Worm (Caenorhabditis elegans) whole organism, young adult: Measurements from ENCODE around the gene W06G6.2.

Source experiments
- D2030.7 ChIP-seq: fragments of 200-800 bp; sonication (Bioruptor generic); IDR thresholded peaks from 2 replicates; pipeline ENCODE4 v1.3.6; 2022; ENCODE audit warnings: missing genetic modification reagents, missing genetic modification characterization, missing compliant biosample characterization
- F10E7.11 ChIP-seq: sonication (generic microtip); optimal IDR thresholded peaks from 2 replicates; lab custom pipeline; 2017; ENCODE audit warnings: mild to moderate bottlenecking, missing genetic modification characterization, moderate library complexity, missing compliant biosample characterization
- F49E8.2 ChIP-seq: sonication (generic microtip); optimal IDR thresholded peaks from 3 replicates; lab custom pipeline; 2017; ENCODE audit warnings: missing genetic modification characterization, mild to moderate bottlenecking, missing compliant biosample characterization, antibody characterized with exemption, moderate library complexity; ENCODE audit not compliant: insufficient read depth
- F57A8.1 ChIP-seq: fragments of 200-800 bp; sonication (Bioruptor generic); optimal IDR thresholded peaks from 2 replicates; lab custom pipeline; 2018; ENCODE audit warnings: mild to moderate bottlenecking, missing genetic modification characterization, moderate library complexity, missing compliant biosample characterization
- Y53F4B.3 ChIP-seq: fragments of 200-800 bp; sonication (Bioruptor generic); IDR thresholded peaks from 2 replicates; pipeline ENCODE4 v1.3.6; 2022; ENCODE audit warnings: missing genetic modification reagents, missing genetic modification characterization, missing compliant biosample characterization
- Y56A3A.18 ChIP-seq: fragments of 200-800 bp; sonication (Bioruptor generic); IDR thresholded peaks from 2 replicates; pipeline ENCODE4 v1.3.6; 2022; ENCODE audit warnings: missing genetic modification reagents, missing genetic modification characterization, missing compliant biosample characterization
- akir-1 ChIP-seq: fragments of 200-800 bp; sonication (Bioruptor generic); optimal IDR thresholded peaks from 2 replicates; lab custom pipeline; 2018; ENCODE audit warnings: mild to moderate bottlenecking, missing genetic modification characterization, moderate library complexity, missing compliant biosample characterization
- atf-7 ChIP-seq: sonication (generic microtip); optimal IDR thresholded peaks from 2 replicates; lab custom pipeline; 2017; ENCODE audit warnings: mild to moderate bottlenecking, missing genetic modification characterization, missing compliant biosample characterization
- cebp-2 ChIP-seq: fragments of 200-800 bp; sonication (Bioruptor generic); IDR thresholded peaks from 2 replicates; pipeline ENCODE4 v1.3.6; 2022; ENCODE audit warnings: missing genetic modification characterization, missing compliant biosample characterization
- ceh-100 ChIP-seq: fragments of 200-800 bp; sonication (Bioruptor generic); IDR thresholded peaks from 2 replicates; pipeline ENCODE4 v1.3.6; 2022; ENCODE audit warnings: missing genetic modification reagents, missing genetic modification characterization, missing compliant biosample characterization
- ceh-91 ChIP-seq: fragments of 200-800 bp; sonication (Bioruptor generic); IDR thresholded peaks from 2 replicates; pipeline ENCODE4 v1.3.6; 2022; ENCODE audit warnings: missing genetic modification reagents, missing genetic modification characterization, missing compliant biosample characterization
- die-1 ChIP-seq: sonication (generic microtip); optimal IDR thresholded peaks from 2 replicates; lab custom pipeline; 2016; ENCODE audit warnings: missing genotype, mild to moderate bottlenecking, missing genetic modification characterization, missing compliant biosample characterization
- dox-1 ChIP-seq: fragments of 200-800 bp; sonication (Bioruptor generic); IDR thresholded peaks from 2 replicates; pipeline ENCODE4 v1.3.6; 2022; ENCODE audit warnings: missing genetic modification reagents, missing genetic modification characterization, missing compliant biosample characterization
- dpff-1 ChIP-seq: sonication (generic microtip); optimal IDR thresholded peaks from 2 replicates; lab custom pipeline; 2017; ENCODE audit warnings: mild to moderate bottlenecking, missing genetic modification characterization, missing compliant biosample characterization
- egl-44 ChIP-seq: fragments of 200-800 bp; sonication (Bioruptor generic); IDR thresholded peaks from 2 replicates; pipeline ENCODE4 v1.3.6; 2022; ENCODE audit warnings: missing genetic modification reagents, missing genetic modification characterization, missing compliant biosample characterization
- ekl-4 ChIP-seq: fragments of 200-800 bp; sonication (Bioruptor generic); IDR thresholded peaks from 2 replicates; pipeline ENCODE4 v1.3.6; 2022; ENCODE audit warnings: missing genetic modification reagents, missing genetic modification characterization, missing compliant biosample characterization
- him-1 ChIP-seq: sonication (generic microtip); optimal IDR thresholded peaks from 2 replicates; lab custom pipeline; 2016; ENCODE audit warnings: missing genotype, missing genetic modification reagents, missing genetic modification characterization, missing compliant biosample characterization
- hmg-20 ChIP-seq: fragments of 200-800 bp; sonication (Bioruptor generic); IDR thresholded peaks from 2 replicates; pipeline ENCODE4 v1.3.6; 2022; ENCODE audit warnings: missing genetic modification reagents, missing genetic modification characterization, missing compliant biosample characterization
- let-526 ChIP-seq: fragments of 200-800 bp; sonication (Bioruptor generic); IDR thresholded peaks from 2 replicates; pipeline ENCODE4 v1.3.6; 2022; ENCODE audit warnings: missing genetic modification reagents, missing genetic modification characterization, missing compliant biosample characterization
- lin-26 ChIP-seq: fragments of 200-800 bp; sonication (Bioruptor generic); IDR thresholded peaks from 2 replicates; pipeline ENCODE4 v1.3.6; 2022; ENCODE audit warnings: missing genetic modification reagents, missing genetic modification characterization, missing compliant biosample characterization
- lsl-1 ChIP-seq: fragments of 200-800 bp; sonication (Bioruptor generic); optimal IDR thresholded peaks from 2 replicates; lab custom pipeline; 2018; ENCODE audit warnings: mild to moderate bottlenecking, missing genetic modification characterization, moderate library complexity, missing compliant biosample characterization
- mel-28 ChIP-seq: sonication (generic microtip); optimal IDR thresholded peaks from 2 replicates; lab custom pipeline; 2016; ENCODE audit warnings: borderline replicate concordance, mild to moderate bottlenecking, missing genetic modification characterization, missing compliant biosample characterization
- mes-4 ChIP-seq: sonication (generic microtip); optimal IDR thresholded peaks from 2 replicates; lab custom pipeline; 2016; ENCODE audit warnings: missing genotype, missing genetic modification characterization, missing compliant biosample characterization
- nhr-179 ChIP-seq: sonication (generic microtip); optimal IDR thresholded peaks from 2 replicates; lab custom pipeline; 2016; ENCODE audit warnings: mild to moderate bottlenecking, missing genetic modification characterization, missing compliant biosample characterization
- nhr-27 ChIP-seq: fragments of 200-800 bp; sonication (Bioruptor generic); optimal IDR thresholded peaks from 2 replicates; lab custom pipeline; 2018; ENCODE audit warnings: mild to moderate bottlenecking, missing genetic modification characterization, moderate library complexity, missing compliant biosample characterization
- nhr-80 ChIP-seq: sonication (generic microtip); optimal IDR thresholded peaks from 2 replicates; lab custom pipeline; 2016; ENCODE audit warnings: missing genetic modification characterization, missing compliant biosample characterization
- repo-1 ChIP-seq: sonication (generic microtip); optimal IDR thresholded peaks from 2 replicates; lab custom pipeline; 2017; ENCODE audit warnings: mild to moderate bottlenecking, missing genetic modification characterization, missing compliant biosample characterization
- rpc-1 ChIP-seq, 2 experiments: fragments of 150-350 bp in 1 of 2; sonication (generic microtip) in 1 of 2; optimal IDR thresholded peaks; 2 replicates each; lab custom pipeline; 2014 to 2018; ENCODE audit warnings: missing biosample characterization in 1 of 2, missing genetic modification characterization in 1 of 2, missing genetic modification reagents in 1 of 2, missing genotype in 1 of 2
- sea-2 ChIP-seq: fragments of 200-800 bp; sonication (Bioruptor generic); IDR thresholded peaks from 2 replicates; pipeline ENCODE4 v1.3.6; 2022; ENCODE audit warnings: missing genetic modification characterization, missing compliant biosample characterization
- snpc-1.3 ChIP-seq: sonication (generic microtip); optimal IDR thresholded peaks from 2 replicates; lab custom pipeline; 2017; ENCODE audit warnings: missing genetic modification characterization, mild to moderate bottlenecking, missing compliant biosample characterization, antibody characterized with exemption, moderate library complexity, missing genotype, missing genetic modification reagents; ENCODE audit not compliant: insufficient read depth
- snpc-3.4 ChIP-seq: sonication (generic microtip); optimal IDR thresholded peaks from 2 replicates; lab custom pipeline; 2017; ENCODE audit warnings: missing genetic modification characterization, mild to moderate bottlenecking, missing compliant biosample characterization, antibody characterized with exemption, moderate library complexity, missing genotype, missing genetic modification reagents
- sptf-2 ChIP-seq: fragments of 200-800 bp; sonication (Bioruptor generic); optimal IDR thresholded peaks from 2 replicates; lab custom pipeline; 2018; ENCODE audit warnings: mild to moderate bottlenecking, missing genetic modification characterization, missing compliant biosample characterization
- tbp1 ChIP-seq: fragments of 200-800 bp; sonication (Bioruptor generic); optimal IDR thresholded peaks from 2 replicates; lab custom pipeline; 2018; ENCODE audit warnings: mild to moderate bottlenecking, missing genetic modification characterization, missing compliant biosample characterization
- tbx-9 ChIP-seq: sonication (generic microtip); optimal IDR thresholded peaks from 2 replicates; lab custom pipeline; 2016; ENCODE audit warnings: borderline replicate concordance, missing genetic modification characterization, inconsistent platforms, missing compliant biosample characterization
- unc-62 ChIP-seq: fragments of 150-350 bp; optimal IDR thresholded peaks from 2 replicates; lab custom pipeline; 2014; ENCODE audit warnings: missing biosample characterization, missing genetic modification reagents, missing genetic modification characterization
- zim-3 ChIP-seq: sonication (generic microtip); optimal IDR thresholded peaks from 2 replicates; lab custom pipeline; 2017; ENCODE audit warnings: mild to moderate bottlenecking, missing genetic modification characterization, moderate library complexity, missing compliant biosample characterization
- ztf-18 ChIP-seq: sonication (generic microtip); optimal IDR thresholded peaks from 2 replicates; lab custom pipeline; 2016; ENCODE audit warnings: missing genotype, mild to moderate bottlenecking, missing genetic modification characterization, missing compliant biosample characterization
- ztf-22 ChIP-seq: fragments of 200-800 bp; sonication (Bioruptor generic); optimal IDR thresholded peaks from 2 replicates; lab custom pipeline; 2018; ENCODE audit warnings: mild to moderate bottlenecking, missing genetic modification characterization, moderate library complexity, missing compliant biosample characterization
- ztf-26 ChIP-seq: sonication (generic microtip); optimal IDR thresholded peaks from 2 replicates; lab custom pipeline; 2017; ENCODE audit warnings: missing genetic modification characterization, missing compliant biosample characterization
- ztf-28 ChIP-seq: fragments of 200-800 bp; sonication (Bioruptor generic); IDR thresholded peaks from 2 replicates; pipeline ENCODE4 v1.3.6; 2022; ENCODE audit warnings: missing genetic modification reagents, missing genetic modification characterization, missing compliant biosample characterization
- ztf-3 ChIP-seq: fragments of 200-800 bp; sonication (Bioruptor generic); optimal IDR thresholded peaks from 2 replicates; lab custom pipeline; 2018; ENCODE audit warnings: mild to moderate bottlenecking, missing genetic modification characterization, missing compliant biosample characterization

The W06G6.2 gene

ce11 chrV:16610094-16610493 is 19.0 kb upstream of the W06G6.2 start:
- TF ChIP-seq nhr-80, result peak; percentile 42
- TF ChIP-seq Y53F4B.3 (GFP tag; lab: Robert Waterston, UW), result no peak

ce11 chrV:16610791-16611385 is 18.2 kb upstream of the W06G6.2 start, which contains the start of gene srw-54:
Gene srw-54 (plus strand): TSS chrV:16611335.
- TF ChIP-seq nhr-80, result peak; percentile 8
- TF ChIP-seq egl-44 (GFP tag; lab: Robert Waterston, UW), result no peak

ce11 chrV:16617462-16617861 is 11.6 kb upstream of the W06G6.2 start, which contains the start of gene Y70C5A.4:
Gene Y70C5A.4 (plus strand): TSS chrV:16617762.
- TF ChIP-seq ceh-91 (GFP tag; lab: Robert Waterston, UW) (no peak), tbx-9 (tag; lab: Kevin White, UChicago) (no peak), ztf-28 (GFP tag; lab: Robert Waterston, UW) (no peak), Y56A3A.18 (GFP tag; lab: Robert Waterston, UW) (no peak), unc-62 (GFP tag; lab: Kevin White, UChicago) (no peak), F57A8.1 (GFP tag; lab: Kevin White, UChicago) (no peak), hmg-20 (GFP tag; lab: Robert Waterston, UW) (no peak), ztf-3 (GFP tag; lab: Kevin White, UChicago) (no peak), mes-4 (no peak), ztf-26 (tag; lab: Kevin White, UChicago) (no peak), ceh-100 (GFP tag; lab: Robert Waterston, UW) (no peak), repo-1 (no peak), dpff-1 (tag; lab: Kevin White, UChicago) (no peak), sptf-2 (no peak), atf-7 (no peak), snpc-1.3 (tag; lab: Kevin White, UChicago) (no peak), snpc-3.4 (no peak), let-526 (no peak), mel-28 (tag; lab: Kevin White, UChicago) (no peak)

- TF ChIP-seq F10E7.11 (tag; lab: Kevin White, UChicago) (no peak), nhr-179 (tag; lab: Kevin White, UChicago) (no peak), hmg-20 (GFP tag; lab: Robert Waterston, UW) (no peak), nhr-80 (peak; percentile 22), egl-44 (GFP tag; lab: Robert Waterston, UW) (no peak)
Measured at ce11 chrV:16620874-16621273, 8.2 kb upstream of the W06G6.2 start, which contains the start of gene Y70C5A.3. Gene Y70C5A.3 (minus strand): TSS chrV:16620923.

- TF ChIP-seq nhr-27 (tag; lab: Kevin White, UChicago), result no peak
- TF ChIP-seq rpc-1 (optimal IDR thresholded peaks at IDR 0.05; lab: Kevin White, UChicago), result peak; percentile 61
- TF ChIP-seq rpc-1 (tag; optimal IDR thresholded peaks at IDR 0.05; lab: Kevin White, UChicago), result peak; percentile 76
- TF ChIP-seq cebp-2 (GFP tag; lab: Robert Waterston, UW), result 0 out of 2 replicates have a peak, but pooled peaks have one; percentile 28
- peak; percentile 83 for TF ChIP-seq him-1 (tag; lab: Kevin White, UChicago)
- TF ChIP-seq akir-1 (GFP tag; lab: Kevin White, UChicago), result no peak
- no peak for TF ChIP-seq F10E7.11 (tag; lab: Kevin White, UChicago)
- TF ChIP-seq ekl-4 (GFP tag; lab: Robert Waterston, UW), result no peak
- TF ChIP-seq F49E8.2 (tag; lab: Kevin White, UChicago), result no peak
- TF ChIP-seq D2030.7, result 0 out of 2 replicates have a peak, but pooled peaks have one; percentile 30
- TF ChIP-seq lsl-1 (GFP tag; lab: Kevin White, UChicago), result no peak
- no peak for TF ChIP-seq zim-3 (tag; lab: Kevin White, UChicago)
- TF ChIP-seq ztf-18 (tag; lab: Kevin White, UChicago), result no peak
- peak; percentile 60; the same call in 1 of the 2 replicates for TF ChIP-seq dox-1
- TF ChIP-seq Y53F4B.3 (GFP tag; lab: Robert Waterston, UW), result no peak
- TF ChIP-seq lin-26 (GFP tag; lab: Robert Waterston, UW), result peak; percentile 69; the same call in 1 of the 2 replicates
- TF ChIP-seq sea-2, result no peak
- TF ChIP-seq die-1, result peak; percentile 33
- no peak for TF ChIP-seq ztf-22
- TF ChIP-seq tbp1 (GFP tag; lab: Kevin White, UChicago), result peak; percentile 93
Measured at ce11 chrV:16621894-16622293, 7.2 kb upstream of the W06G6.2 start.
